Worm (Caenorhabditis elegans): ENCODE data around the gene rip-1.
A peak's percentile ranks its signal among the peaks of the same experiment; 100 is the strongest.

rip-1 gene

DNA sequence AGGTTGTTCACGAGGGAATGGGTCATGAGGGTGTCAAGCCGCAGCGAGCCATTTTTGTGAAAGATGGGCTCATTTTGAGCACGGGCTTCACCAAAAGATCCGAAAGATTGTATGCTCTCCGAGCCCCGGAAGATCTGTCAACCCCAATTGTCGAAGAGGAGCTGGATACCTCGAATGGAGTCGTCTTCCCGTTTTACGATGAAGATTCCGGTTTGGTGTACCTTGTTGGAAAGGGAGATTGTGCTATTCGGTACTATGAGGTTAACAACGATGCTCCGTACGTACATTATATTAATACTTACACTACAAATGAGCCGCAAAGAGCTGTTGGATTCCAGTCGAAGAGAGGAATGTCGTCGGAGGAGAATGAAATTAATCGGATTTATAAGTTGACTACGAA, 7.4 kb downstream of the rip-1 start:
- TF ChIP-seq flt-1 (GFP tag; IDR thresholded peaks at IDR 0.05), result no peak
- no peak for TF ChIP-seq ref-1 (GFP tag; conservative IDR thresholded peaks at IDR 0.05)
- no peak for TF ChIP-seq cog-1 (tag; optimal IDR thresholded peaks at IDR 0.05)
- no peak for TF ChIP-seq tab-1 (GFP tag; IDR thresholded peaks at IDR 0.05)
- TF ChIP-seq med-1 (GFP tag; optimal IDR thresholded peaks at IDR 0.05; ENCODE audit: insufficient read depth), result no peak
- TF ChIP-seq klf-2 (GFP tag; conservative IDR thresholded peaks at IDR 0.05), result no peak

- TF ChIP-seq klf-2 (GFP tag; conservative IDR thresholded peaks at IDR 0.05) (no peak), ztf-23 (GFP tag; IDR thresholded peaks at IDR 0.05) (no peak), tab-1 (GFP tag; IDR thresholded peaks at IDR 0.05) (no peak), med-1 (GFP tag; optimal IDR thresholded peaks at IDR 0.05; ENCODE audit: insufficient read depth) (no peak), flt-1 (GFP tag; IDR thresholded peaks at IDR 0.05) (no peak), T22C8.4 (GFP tag; IDR thresholded peaks at IDR 0.05) (no peak), ref-1 (GFP tag; conservative IDR thresholded peaks at IDR 0.05) (0 out of 2 replicates have a peak, but pooled peaks have one; percentile 8)
Measured at ce11 chrIII:10248441-10249137, 10.0 kb downstream of the rip-1 start, which contains the start of the genes div-1 and cor-1. Gene div-1, minus strand, starts transcription at chrIII:10248559. Gene cor-1, plus strand, starts transcription at chrIII:10249111.

DNA sequence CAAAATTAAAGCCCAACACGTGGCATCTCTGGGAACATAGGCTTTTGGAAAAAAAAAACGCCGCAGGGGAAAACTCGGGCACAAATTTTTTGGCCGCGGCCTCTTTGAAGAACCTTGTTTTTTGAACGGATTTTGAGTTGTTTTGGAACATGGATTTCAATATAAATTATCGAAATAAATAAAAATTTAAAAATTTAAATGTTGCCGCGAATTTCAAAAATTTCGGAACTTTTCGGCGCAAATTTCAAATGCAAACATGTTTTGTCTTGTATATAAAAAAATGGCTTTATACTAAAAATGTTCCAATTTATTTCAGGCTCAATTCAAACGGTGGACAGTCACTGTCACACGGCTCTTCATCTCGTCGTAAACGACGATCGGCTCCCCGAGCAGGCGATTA, 14.5 kb downstream of the rip-1 start:
- no peak for TF ChIP-seq ztf-29 (GFP tag; IDR thresholded peaks at IDR 0.05)
- no peak for TF ChIP-seq med-1 (GFP tag; optimal IDR thresholded peaks at IDR 0.05; ENCODE audit: insufficient read depth)
- no peak for TF ChIP-seq T22C8.4 (GFP tag; IDR thresholded peaks at IDR 0.05)
- no peak for TF ChIP-seq flt-1 (GFP tag; IDR thresholded peaks at IDR 0.05)
- no peak for TF ChIP-seq ztf-23 (GFP tag; IDR thresholded peaks at IDR 0.05)
- TF ChIP-seq tab-1 (GFP tag; IDR thresholded peaks at IDR 0.05), result no peak
- no peak for TF ChIP-seq ref-1 (GFP tag; conservative IDR thresholded peaks at IDR 0.05)
- TF ChIP-seq klf-2 (GFP tag; conservative IDR thresholded peaks at IDR 0.05), result no peak
- no peak for TF ChIP-seq cog-1 (tag; optimal IDR thresholded peaks at IDR 0.05)

DNA sequence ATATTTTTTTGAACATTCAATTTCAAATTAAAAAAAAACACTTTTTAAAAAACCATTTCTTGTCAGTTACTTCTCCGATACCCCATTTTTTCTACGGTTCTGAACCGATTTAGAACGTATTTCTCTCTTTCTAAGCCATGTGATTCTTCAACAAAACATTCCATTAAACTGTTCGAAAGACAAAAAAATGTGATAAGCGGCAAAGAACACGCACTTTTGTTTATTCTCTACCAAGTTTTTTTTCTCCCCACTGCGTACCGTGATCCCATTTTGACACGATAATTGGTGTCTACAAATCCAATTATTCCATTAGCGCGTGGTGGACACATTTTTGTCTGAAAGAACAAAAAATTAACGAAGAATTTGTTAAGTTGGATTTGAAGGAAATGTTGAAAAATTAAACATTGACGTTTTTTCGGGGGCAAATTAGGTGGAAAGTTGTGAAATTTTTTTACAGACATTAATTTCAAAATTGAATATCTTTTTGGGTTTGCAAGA, 17.2 kb downstream of the rip-1 start:
- TF ChIP-seq med-1 (GFP tag; optimal IDR thresholded peaks at IDR 0.05; ENCODE audit: insufficient read depth) (no peak), cog-1 (tag; optimal IDR thresholded peaks at IDR 0.05) (no peak), ztf-29 (GFP tag; IDR thresholded peaks at IDR 0.05) (no peak), tab-1 (GFP tag; IDR thresholded peaks at IDR 0.05) (no peak), ztf-23 (GFP tag; IDR thresholded peaks at IDR 0.05) (no peak), flt-1 (GFP tag; IDR thresholded peaks at IDR 0.05) (no peak), T22C8.4 (GFP tag; IDR thresholded peaks at IDR 0.05) (no peak)

DNA sequence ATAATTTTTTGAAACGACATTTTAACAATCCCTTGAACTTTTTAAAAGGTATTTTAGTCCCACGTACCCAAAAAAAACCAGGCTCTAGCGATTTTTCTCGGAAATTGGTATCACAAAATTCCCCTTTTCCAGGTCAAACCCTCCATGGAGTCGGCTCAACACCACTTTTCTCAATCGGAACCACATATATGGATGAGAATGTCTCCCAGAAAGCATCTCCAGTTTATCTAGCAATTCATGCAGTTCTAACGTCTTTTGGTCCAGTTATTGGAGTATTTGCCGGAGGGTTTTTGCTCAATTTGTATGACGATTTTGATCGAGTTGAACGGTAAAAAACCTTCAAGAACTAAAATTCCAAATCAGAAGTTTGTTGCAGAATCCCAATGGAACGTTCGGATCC, 18.5 kb downstream of the rip-1 start:
- TF ChIP-seq ztf-29 (GFP tag; IDR thresholded peaks at IDR 0.05) (no peak), ref-1 (GFP tag; conservative IDR thresholded peaks at IDR 0.05) (no peak), flt-1 (GFP tag; IDR thresholded peaks at IDR 0.05) (no peak), ztf-23 (GFP tag; IDR thresholded peaks at IDR 0.05) (no peak), klf-2 (GFP tag; conservative IDR thresholded peaks at IDR 0.05) (no peak), T22C8.4 (GFP tag; IDR thresholded peaks at IDR 0.05) (no peak), tab-1 (GFP tag; IDR thresholded peaks at IDR 0.05) (no peak), cog-1 (tag; optimal IDR thresholded peaks at IDR 0.05) (no peak), med-1 (GFP tag; optimal IDR thresholded peaks at IDR 0.05; ENCODE audit: insufficient read depth) (no peak)

DNA sequence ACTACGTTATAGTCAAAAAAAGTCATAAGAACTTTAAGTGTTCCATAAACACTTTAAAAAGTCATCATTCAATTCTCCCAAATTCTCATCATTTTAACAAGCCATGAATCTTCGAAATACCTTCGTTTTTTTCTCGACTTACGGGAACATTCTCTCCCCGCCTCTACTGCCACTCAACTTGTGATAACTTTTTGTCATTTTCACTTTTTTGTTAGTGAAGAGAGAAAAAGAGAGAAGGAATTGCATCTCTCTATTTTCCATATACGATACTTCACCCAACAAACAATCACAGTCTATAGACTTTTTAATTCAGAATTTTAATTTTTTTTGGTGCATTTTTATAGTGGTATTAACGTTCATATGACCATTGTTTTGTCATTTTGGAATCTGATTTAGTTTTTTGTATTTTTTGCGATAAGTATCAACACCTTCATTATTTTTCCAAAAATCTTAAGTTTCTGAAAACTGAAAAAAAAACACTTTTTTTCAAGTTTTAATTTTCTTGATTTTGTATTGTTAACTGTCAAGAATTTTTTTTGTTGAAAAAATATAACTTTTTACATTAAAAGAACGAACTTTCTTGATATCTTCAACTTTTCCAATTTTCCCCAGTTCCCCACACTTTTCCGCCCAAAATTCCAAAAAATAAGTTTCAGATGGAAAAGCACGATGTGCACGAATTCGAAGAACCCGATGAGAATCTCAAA, 19.9 kb downstream of the rip-1 start, which contains the start of gene Y70G10A.3:
Gene Y70G10A.3 (plus strand): TSS at position 657 of the 707 bp plus-strand sequence.
- TF ChIP-seq T22C8.4 (GFP tag; IDR thresholded peaks at IDR 0.05) (no peak), ref-1 (GFP tag; conservative IDR thresholded peaks at IDR 0.05) (no peak), med-1 (GFP tag; optimal IDR thresholded peaks at IDR 0.05; ENCODE audit: insufficient read depth) (no peak), ztf-29 (GFP tag; IDR thresholded peaks at IDR 0.05) (no peak), tab-1 (GFP tag; IDR thresholded peaks at IDR 0.05) (no peak), cog-1 (tag; optimal IDR thresholded peaks at IDR 0.05) (no peak), klf-2 (GFP tag; conservative IDR thresholded peaks at IDR 0.05) (no peak), ztf-23 (GFP tag; IDR thresholded peaks at IDR 0.05) (no peak), flt-1 (GFP tag; IDR thresholded peaks at IDR 0.05) (no peak)

ce11 chrIII:10236291-10236871, 22.2 kb downstream of the rip-1 start:
- TF ChIP-seq klf-2 (GFP tag; conservative IDR thresholded peaks at IDR 0.05) (no peak), tab-1 (GFP tag; IDR thresholded peaks at IDR 0.05) (no peak), ref-1 (GFP tag; conservative IDR thresholded peaks at IDR 0.05) (no peak), ztf-23 (GFP tag; IDR thresholded peaks at IDR 0.05) (no peak), flt-1 (GFP tag; IDR thresholded peaks at IDR 0.05) (no peak), T22C8.4 (GFP tag; IDR thresholded peaks at IDR 0.05) (no peak), ztf-29 (GFP tag; IDR thresholded peaks at IDR 0.05) (no peak), cog-1 (tag; optimal IDR thresholded peaks at IDR 0.05) (no peak), med-1 (GFP tag; optimal IDR thresholded peaks at IDR 0.05; ENCODE audit: insufficient read depth) (no peak)

DNA sequence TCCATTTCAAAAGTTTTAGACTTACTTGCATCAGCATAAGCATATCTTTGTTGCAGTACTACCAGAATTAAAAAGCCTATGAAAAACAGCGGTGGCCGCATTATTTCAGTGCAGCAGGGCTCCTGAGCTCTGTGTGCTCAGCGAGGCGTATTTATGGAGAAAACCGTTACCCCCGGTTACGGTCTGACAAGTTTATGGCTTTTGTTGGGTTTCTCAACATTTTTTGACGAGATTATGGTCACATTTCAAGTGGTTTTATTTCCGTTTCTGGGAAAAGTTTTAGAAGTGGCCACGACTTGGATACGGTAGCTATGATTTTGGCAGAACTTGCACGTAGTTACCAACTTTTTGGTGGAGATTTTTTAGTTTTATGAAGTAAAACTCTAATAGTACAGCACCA, 24.6 kb downstream of the rip-1 start, which contains the start of gene paml-1:
Gene paml-1 (minus strand): TSS at position 101 of the 400 bp plus-strand sequence.
- TF ChIP-seq cog-1 (tag; optimal IDR thresholded peaks at IDR 0.05) (no peak), ztf-29 (GFP tag; IDR thresholded peaks at IDR 0.05) (no peak), ztf-23 (GFP tag; IDR thresholded peaks at IDR 0.05) (no peak), med-1 (GFP tag; optimal IDR thresholded peaks at IDR 0.05; ENCODE audit: insufficient read depth) (no peak), ref-1 (GFP tag; conservative IDR thresholded peaks at IDR 0.05) (no peak), flt-1 (GFP tag; IDR thresholded peaks at IDR 0.05) (no peak), tab-1 (GFP tag; IDR thresholded peaks at IDR 0.05) (no peak), klf-2 (GFP tag; conservative IDR thresholded peaks at IDR 0.05) (no peak), T22C8.4 (GFP tag; IDR thresholded peaks at IDR 0.05) (no peak)

DNA sequence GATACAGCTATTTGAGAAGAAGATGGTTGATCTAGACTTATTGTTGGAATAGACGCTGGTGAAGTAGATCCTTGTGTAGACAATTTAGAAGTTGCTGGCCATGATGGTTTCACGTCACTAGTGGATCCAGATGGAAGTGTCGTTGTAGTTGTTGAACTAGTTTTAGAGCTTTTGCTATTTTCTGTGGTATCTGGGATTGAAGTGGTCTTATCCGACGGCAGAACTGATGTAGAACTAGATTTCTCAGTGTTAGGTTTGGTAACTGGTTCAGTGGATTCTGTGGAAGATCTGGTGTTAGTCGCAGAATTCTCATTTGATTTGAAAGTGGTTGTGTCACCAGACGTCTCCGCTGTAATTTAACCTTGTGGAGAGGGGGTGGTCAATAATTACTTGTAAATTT, 26.9 kb downstream of the rip-1 start:
- TF ChIP-seq med-1 (GFP tag; optimal IDR thresholded peaks at IDR 0.05; ENCODE audit: insufficient read depth) (no peak), tab-1 (GFP tag; IDR thresholded peaks at IDR 0.05) (no peak), ztf-29 (GFP tag; IDR thresholded peaks at IDR 0.05) (no peak), flt-1 (GFP tag; IDR thresholded peaks at IDR 0.05) (no peak), ztf-23 (GFP tag; IDR thresholded peaks at IDR 0.05) (no peak), T22C8.4 (GFP tag; IDR thresholded peaks at IDR 0.05) (no peak), ref-1 (GFP tag; conservative IDR thresholded peaks at IDR 0.05) (no peak), klf-2 (GFP tag; conservative IDR thresholded peaks at IDR 0.05) (no peak), cog-1 (tag; optimal IDR thresholded peaks at IDR 0.05) (no peak)

Data from whole organism, midembryonic.